Worm (Caenorhabditis elegans): ENCODE data around the gene nurf-1.

DNA sequence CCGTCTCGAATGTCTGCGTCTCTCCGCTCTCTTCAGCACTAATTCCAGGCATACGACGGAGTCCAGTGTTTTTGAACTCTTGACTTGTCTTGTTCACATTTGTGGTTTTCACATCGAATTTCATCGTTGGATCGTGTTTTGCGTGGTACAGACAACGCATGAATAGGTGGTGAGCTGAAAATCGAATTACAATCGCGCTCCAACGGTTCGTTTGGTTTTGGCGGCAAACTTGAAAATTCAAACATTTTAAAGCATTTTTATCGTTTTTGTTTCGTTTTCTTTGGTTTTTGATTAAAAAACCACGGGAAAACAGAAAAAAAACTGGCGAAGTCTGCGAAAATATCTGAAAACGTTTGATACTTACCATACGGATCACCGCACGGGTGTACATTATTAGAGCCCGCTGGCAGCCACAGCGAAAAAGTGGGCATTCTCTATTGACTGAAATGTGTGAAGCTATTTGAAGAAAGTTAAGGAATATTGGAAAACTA is 22.6 kb downstream of the nurf-1 start, which contains the start of gene exl-1:
- TF ChIP-seq hlh-17 (GFP tag; optimal IDR thresholded peaks at IDR 0.05; ENCODE audit: borderline replicate concordance), result no peak
- TF ChIP-seq lin-39 (tag; optimal IDR thresholded peaks at IDR 0.05), result no peak
- TF ChIP-seq sox-4 (tag; optimal IDR thresholded peaks at IDR 0.05), result no peak
- TF ChIP-seq elt-2 (tag; optimal IDR thresholded peaks at IDR 0.05), result no peak
- TF ChIP-seq ama-1 (optimal IDR thresholded peaks at IDR 0.05), result no peak
- TF ChIP-seq rnt-1 (tag; optimal IDR thresholded peaks at IDR 0.05), result no peak
- no peak for TF ChIP-seq mdl-1 (tag; optimal IDR thresholded peaks at IDR 0.05)
- TF ChIP-seq unc-62 (GFP tag; optimal IDR thresholded peaks at IDR 0.05), result no peak
- TF ChIP-seq snpc-4 (tag; optimal IDR thresholded peaks at IDR 0.05), result no peak
- no peak for TF ChIP-seq egl-27 (tag; optimal IDR thresholded peaks at IDR 0.05)
- no peak for TF ChIP-seq lin-15B (tag; optimal IDR thresholded peaks at IDR 0.05)
- TF ChIP-seq C34B4.2 (tag; optimal IDR thresholded peaks at IDR 0.05), result no peak

Data from whole organism, L1 larva.